Worm (Caenorhabditis elegans) whole organism, L1 larva: ENCODE results near the gene pes-10.

Experiments used
- C16A3.4 ChIP-seq: fragments of 150-350 bp; optimal IDR thresholded peaks from 2 replicates; lab custom pipeline; 2014; ENCODE audit warnings: missing biosample characterization, missing genetic modification characterization
- C34B4.2 ChIP-seq: sonication (generic microtip); optimal IDR thresholded peaks from 2 replicates; lab custom pipeline; 2017; ENCODE audit warnings: mild to moderate bottlenecking, missing genetic modification characterization, missing compliant biosample characterization
- F16B12.6 ChIP-seq: fragments of 150-350 bp; optimal IDR thresholded peaks from 2 replicates; lab custom pipeline; 2014; ENCODE audit warnings: missing biosample characterization, missing genetic modification characterization
- Y116A8C.19 ChIP-seq: sonication (generic microtip); optimal IDR thresholded peaks from 2 replicates; lab custom pipeline; 2016; ENCODE audit warnings: missing compliant biosample characterization, missing genetic modification characterization, borderline replicate concordance
- aha-1 ChIP-seq: fragments of 150-350 bp; optimal IDR thresholded peaks from 2 replicates; lab custom pipeline; 2014; ENCODE audit warnings: missing biosample characterization, missing genetic modification characterization
- aly-2 ChIP-seq: fragments of 150-350 bp; optimal IDR thresholded peaks from 2 replicates; lab custom pipeline; 2014; ENCODE audit warnings: missing biosample characterization, missing genetic modification characterization
- ceh-63 ChIP-seq: fragments of 200-800 bp; sonication (Bioruptor generic); optimal IDR thresholded peaks from 2 replicates; lab custom pipeline; 2018; ENCODE audit warnings: mild to moderate bottlenecking, missing genetic modification characterization, missing compliant biosample characterization
- ceh-8 ChIP-seq: fragments of 200-800 bp; sonication (Bioruptor generic); optimal IDR thresholded peaks from 2 replicates; lab custom pipeline; 2018; ENCODE audit warnings: mild to moderate bottlenecking, missing genetic modification characterization, moderate library complexity, missing compliant biosample characterization
- ceh-82 ChIP-seq, 3 experiments: fragments of 150-350 bp in 1 of 3; sonication (generic microtip) in 2 of 3; optimal IDR thresholded peaks; 2 replicates each; lab custom pipeline; 2014 to 2017; ENCODE audit warnings: missing biosample characterization in 3 of 3, missing genetic modification characterization in 3 of 3
- ceh-88 ChIP-seq: fragments of 200-800 bp; sonication (Bioruptor generic); IDR thresholded peaks from 2 replicates; pipeline ENCODE4 v1.3.6; 2022; ENCODE audit warnings: missing genetic modification characterization, missing compliant biosample characterization
- ces-1 ChIP-seq: fragments of 150-350 bp; optimal IDR thresholded peaks from 2 replicates; lab custom pipeline; 2014; ENCODE audit warnings: missing biosample characterization, missing genetic modification reagents, missing genetic modification characterization
- dsc-1 ChIP-seq: sonication (generic microtip); optimal IDR thresholded peaks from 2 replicates; lab custom pipeline; 2016; ENCODE audit warnings: mild to moderate bottlenecking, missing genetic modification characterization, missing compliant biosample characterization
- efl-1 ChIP-seq, 4 experiments: fragments of 150-350 bp; optimal IDR thresholded peaks in 3 of 4; peaks in 1 of 4; 1 replicate in 1 of 4; 2 replicates in 3 of 4; lab custom pipeline; 2014; ENCODE audit warnings: missing biosample characterization in 2 of 4, missing genetic modification characterization in 2 of 4, missing genetic modification reagents in 2 of 4
- efl-3 ChIP-seq: fragments of 200-800 bp; sonication (Bioruptor generic); optimal IDR thresholded peaks from 2 replicates; lab custom pipeline; 2018; ENCODE audit warnings: mild to moderate bottlenecking, missing genetic modification characterization, missing compliant biosample characterization
- egl-13 ChIP-seq: sonication (generic microtip); optimal IDR thresholded peaks from 2 replicates; lab custom pipeline; 2016; ENCODE audit warnings: missing genotype, missing genetic modification reagents, missing genetic modification characterization, missing compliant biosample characterization
- elt-2 ChIP-seq: sonication (generic microtip); optimal IDR thresholded peaks from 2 replicates; lab custom pipeline; 2016; ENCODE audit warnings: missing genetic modification characterization, mild to moderate bottlenecking, inconsistent platforms, missing compliant biosample characterization, missing genetic modification reagents
- elt-3 ChIP-seq, 6 experiments: fragments of 150-350 bp in 1 of 6; sonication (generic microtip); optimal IDR thresholded peaks; 2 replicates each; lab custom pipeline; 2017 to 2018; ENCODE audit warnings: missing biosample characterization in 6 of 6, missing genetic modification characterization in 6 of 6, inconsistent platforms in 1 of 6
- fkh-4 ChIP-seq: sonication (generic microtip); optimal IDR thresholded peaks from 2 replicates; lab custom pipeline; 2016; ENCODE audit warnings: missing compliant biosample characterization, missing genetic modification characterization, borderline replicate concordance
- fkh-8 ChIP-seq: sonication (generic microtip); optimal IDR thresholded peaks from 2 replicates; lab custom pipeline; 2016; ENCODE audit warnings: mild to moderate bottlenecking, missing genetic modification characterization, missing compliant biosample characterization
- fos-1 ChIP-seq: fragments of 150-350 bp; optimal IDR thresholded peaks from 2 replicates; lab custom pipeline; 2014; ENCODE audit warnings: missing biosample characterization, missing genetic modification characterization
- grh-1 ChIP-seq: fragments of 200-800 bp; sonication (Bioruptor generic); IDR thresholded peaks from 2 replicates; pipeline ENCODE4 v1.3.6; 2022; ENCODE audit warnings: missing genetic modification reagents, missing genetic modification characterization, missing compliant biosample characterization
- hlh-4 ChIP-seq: sonication (generic microtip); optimal IDR thresholded peaks from 2 replicates; lab custom pipeline; 2016; ENCODE audit warnings: mild to moderate bottlenecking, missing genetic modification characterization, missing compliant biosample characterization
- hpl-2 ChIP-seq: fragments of 150-350 bp; optimal IDR thresholded peaks from 2 replicates; lab custom pipeline; 2014; ENCODE audit warnings: missing biosample characterization, missing genetic modification reagents, missing genetic modification characterization
- isw-1 ChIP-seq: fragments of 200-800 bp; sonication (Bioruptor generic); IDR thresholded peaks from 2 replicates; pipeline ENCODE4 v1.3.6; 2022; ENCODE audit warnings: missing genetic modification characterization, missing compliant biosample characterization
- jun-1 ChIP-seq: fragments of 150-350 bp; optimal IDR thresholded peaks from 2 replicates; lab custom pipeline; 2014; ENCODE audit warnings: missing biosample characterization, missing genetic modification reagents, missing genetic modification characterization
- lin-14 ChIP-seq: fragments of 200-800 bp; sonication (Bioruptor generic); optimal IDR thresholded peaks from 2 replicates; lab custom pipeline; 2018; ENCODE audit warnings: mild to moderate bottlenecking, missing genetic modification characterization, moderate library complexity, missing compliant biosample characterization
- lin-15B ChIP-seq: fragments of 150-350 bp; sonication (generic microtip); optimal IDR thresholded peaks from 3 replicates; lab custom pipeline; 2014; ENCODE audit warnings: missing biosample characterization, missing genetic modification characterization
- lin-39 ChIP-seq: fragments of 150-350 bp; optimal IDR thresholded peaks from 2 replicates; lab custom pipeline; 2014; ENCODE audit warnings: missing biosample characterization, missing genetic modification reagents, missing genetic modification characterization
- lir-3 ChIP-seq: sonication (generic microtip); optimal IDR thresholded peaks from 2 replicates; lab custom pipeline; 2016; ENCODE audit warnings: mild to moderate bottlenecking, missing genetic modification characterization, moderate library complexity, missing compliant biosample characterization; ENCODE audit not compliant: poor library complexity
- mab-9 ChIP-seq: fragments of 200-800 bp; sonication (Bioruptor generic); IDR thresholded peaks from 2 replicates; pipeline ENCODE4 v1.3.6; 2022; ENCODE audit warnings: missing genetic modification reagents, missing genetic modification characterization, missing compliant biosample characterization
- mep-1 ChIP-seq: fragments of 150-350 bp; optimal IDR thresholded peaks from 2 replicates; lab custom pipeline; 2014; ENCODE audit warnings: missing biosample characterization, missing genetic modification characterization
- nhr-11 ChIP-seq: fragments of 150-350 bp; optimal IDR thresholded peaks from 2 replicates; lab custom pipeline; 2014; ENCODE audit warnings: missing biosample characterization, missing genetic modification characterization
- nhr-19 ChIP-seq: fragments of 200-800 bp; sonication (Bioruptor generic); conservative IDR thresholded peaks from 2 replicates; pipeline ENCODE4 v1.3.6; 2022; ENCODE audit warnings: missing genetic modification characterization, missing compliant biosample characterization
- nhr-28 ChIP-seq: fragments of 150-350 bp; optimal IDR thresholded peaks from 2 replicates; lab custom pipeline; 2014; ENCODE audit warnings: missing biosample characterization, missing genetic modification characterization
- nhr-47 ChIP-seq: sonication (generic microtip); optimal IDR thresholded peaks from 2 replicates; lab custom pipeline; 2016; ENCODE audit warnings: mild to moderate bottlenecking, missing genetic modification characterization, moderate library complexity, missing compliant biosample characterization
- nhr-71 ChIP-seq: sonication (generic microtip); optimal IDR thresholded peaks from 2 replicates; lab custom pipeline; 2016; ENCODE audit warnings: mild to moderate bottlenecking, missing genetic modification characterization, moderate library complexity, missing compliant biosample characterization
- nhr-76 ChIP-seq: sonication (generic microtip); optimal IDR thresholded peaks from 2 replicates; lab custom pipeline; 2017; ENCODE audit warnings: missing biosample characterization, missing genetic modification characterization
- nhr-77 ChIP-seq: fragments of 150-350 bp; optimal IDR thresholded peaks from 2 replicates; lab custom pipeline; 2014; ENCODE audit warnings: missing biosample characterization, missing genetic modification characterization
- pax-3 ChIP-seq: fragments of 200-800 bp; sonication (Bioruptor generic); optimal IDR thresholded peaks from 2 replicates; lab custom pipeline; 2018; ENCODE audit warnings: mild to moderate bottlenecking, missing genetic modification characterization, moderate library complexity, missing compliant biosample characterization
- rnt-1 ChIP-seq: sonication (generic microtip); optimal IDR thresholded peaks from 2 replicates; lab custom pipeline; 2016; ENCODE audit warnings: mild to moderate bottlenecking, missing genetic modification characterization, moderate library complexity, missing compliant biosample characterization
- skn-1 ChIP-seq: fragments of 150-350 bp; optimal IDR thresholded peaks from 2 replicates; lab custom pipeline; 2014; ENCODE audit warnings: missing biosample characterization, missing genetic modification characterization
- snpc-4 ChIP-seq: fragments of 150-350 bp; optimal IDR thresholded peaks from 2 replicates; lab custom pipeline; 2014; ENCODE audit warnings: missing biosample characterization, missing genetic modification characterization
- sptf-1 ChIP-seq: fragments of 150-350 bp; optimal IDR thresholded peaks from 2 replicates; lab custom pipeline; 2014; ENCODE audit warnings: missing biosample characterization, missing genetic modification characterization
- sup-37 ChIP-seq: fragments of 200-800 bp; sonication (Bioruptor generic); optimal IDR thresholded peaks from 2 replicates; lab custom pipeline; 2018; ENCODE audit warnings: mild to moderate bottlenecking, missing genetic modification characterization, missing compliant biosample characterization
- swsn-7 ChIP-seq: sonication (generic microtip); optimal IDR thresholded peaks from 2 replicates; lab custom pipeline; 2016; ENCODE audit warnings: missing genetic modification characterization, missing compliant biosample characterization
- tbx-2 ChIP-seq: sonication (generic microtip); optimal IDR thresholded peaks from 2 replicates; lab custom pipeline; 2016; ENCODE audit warnings: missing genetic modification characterization, missing compliant biosample characterization
- unc-30 ChIP-seq: sonication (generic microtip); optimal IDR thresholded peaks from 2 replicates; lab custom pipeline; 2017; ENCODE audit warnings: missing biosample characterization, missing genetic modification characterization
- unc-62 ChIP-seq: fragments of 150-350 bp; optimal IDR thresholded peaks from 2 replicates; lab custom pipeline; 2014; ENCODE audit warnings: missing biosample characterization, missing genetic modification reagents, missing genetic modification characterization
- unc-86 ChIP-seq: sonication (generic microtip); optimal IDR thresholded peaks from 2 replicates; lab custom pipeline; 2016; ENCODE audit warnings: missing genetic modification characterization, missing compliant biosample characterization
- vab-15 ChIP-seq: sonication (generic microtip); optimal IDR thresholded peaks from 2 replicates; lab custom pipeline; 2017; ENCODE audit warnings: missing genotype, mild to moderate bottlenecking, missing genetic modification characterization, missing compliant biosample characterization
- xbp-1 ChIP-seq: sonication (generic microtip); optimal IDR thresholded peaks from 2 replicates; lab custom pipeline; 2016; ENCODE audit warnings: missing genetic modification characterization, missing compliant biosample characterization
- zag-1 ChIP-seq: fragments of 150-350 bp; optimal IDR thresholded peaks from 2 replicates; lab custom pipeline; 2014; ENCODE audit warnings: missing biosample characterization, missing genetic modification characterization
- ztf-11 ChIP-seq, 2 experiments: sonication (generic microtip); optimal IDR thresholded peaks; 2 replicates each; lab custom pipeline; 2016 to 2017; ENCODE audit warnings: missing genetic modification characterization in 2 of 2, missing biosample characterization in 1 of 2, missing compliant biosample characterization in 1 of 2

Gene pes-10

DNA sequence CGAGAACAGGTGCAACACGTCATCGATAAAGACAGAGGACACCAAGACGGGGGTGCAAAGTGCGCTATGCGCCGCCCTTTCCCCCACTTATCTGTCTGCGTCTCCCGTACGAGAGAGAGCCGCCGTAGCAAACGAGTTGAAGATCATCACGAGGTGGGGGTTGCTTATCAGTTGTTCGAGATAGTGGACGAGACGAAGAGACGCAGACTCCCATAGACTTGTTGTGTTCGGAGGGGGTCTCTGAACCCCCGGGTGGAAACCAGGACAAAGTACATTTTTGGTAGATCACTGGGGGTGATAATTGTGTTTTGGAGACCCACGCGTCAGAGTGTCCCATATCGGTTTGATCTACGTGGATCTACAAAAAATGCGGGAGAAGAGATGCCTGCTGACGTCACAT, 48.8 kb downstream of the pes-10 start:
- TF ChIP-seq hlh-4 (tag; lab: Kevin White, UChicago) (no peak), rnt-1 (tag; lab: Kevin White, UChicago) (peak; percentile 87), xbp-1 (peak; percentile 75), ceh-63 (GFP tag; lab: Kevin White, UChicago) (no peak), lin-15B (tag; lab: Kevin White, UChicago) (no peak), lin-14 (GFP tag; lab: Kevin White, UChicago) (peak; percentile 96), pax-3 (tag; lab: Kevin White, UChicago) (peak; percentile 67), fkh-4 (tag; lab: Kevin White, UChicago) (no peak), mep-1 (tag; lab: Kevin White, UChicago) (peak; percentile 57), snpc-4 (tag; lab: Kevin White, UChicago) (peak; percentile 59), fos-1 (tag; lab: Kevin White, UChicago) (peak; percentile 14), nhr-28 (no peak), nhr-77 (tag; lab: Kevin White, UChicago) (peak; percentile 76), efl-1 (optimal IDR thresholded peaks at IDR 0.05; lab: Kevin White, UChicago) (peak; percentile 67 to 69), efl-1 (GFP tag; optimal IDR thresholded peaks at IDR 0.05 in 1 of 2; lab: Kevin White, UChicago) (peak; percentile 53 to 95), zag-1 (no peak), unc-30 (tag; lab: Kevin White, UChicago) (no peak), nhr-11 (tag; lab: Kevin White, UChicago) (peak; percentile 85), ztf-11 (tag; optimal IDR thresholded peaks at IDR 0.05; lab: Kevin White, UChicago) (no peak), lir-3 (tag; lab: Kevin White, UChicago) (no peak), jun-1 (tag; lab: Kevin White, UChicago) (peak; percentile 84), unc-86 (no peak), nhr-71 (tag; lab: Kevin White, UChicago) (peak; percentile 97), dsc-1 (peak; percentile 16), mab-9 (GFP tag; lab: Robert Waterston, UW) (no peak), nhr-76 (tag; lab: Kevin White, UChicago) (no peak), C34B4.2 (tag; lab: Kevin White, UChicago) (no peak), F16B12.6 (tag; lab: Kevin White, UChicago) (no peak), lin-39 (peak; percentile 43), tbx-2 (tag; lab: Kevin White, UChicago) (peak; percentile 85), ceh-88 (GFP tag; lab: Robert Waterston, UW) (peak; percentile 62), unc-62 (GFP tag; lab: Kevin White, UChicago) (no peak), aha-1 (tag; lab: Kevin White, UChicago) (peak; percentile 71), Y116A8C.19 (no peak), isw-1 (no peak; the same call in 1 of the 2 replicates), swsn-7 (tag; lab: Kevin White, UChicago) (peak; percentile 79), vab-15 (tag; lab: Kevin White, UChicago) (no peak), nhr-19 (GFP tag; lab: Robert Waterston, UW) (peak; percentile 94), sup-37 (GFP tag; lab: Kevin White, UChicago) (no peak), elt-3 (tag; optimal IDR thresholded peaks at IDR 0.05; lab: Kevin White, UChicago) (peak in 4 of 6 experiments; percentile 60 to 92 (median 78)), hpl-2 (GFP tag; lab: Kevin White, UChicago) (peak; percentile 13), grh-1 (GFP tag; lab: Robert Waterston, UW) (peak; percentile 99), efl-3 (no peak), ces-1 (GFP tag; lab: Kevin White, UChicago) (no peak), aly-2 (no peak), ceh-8 (GFP tag; lab: Kevin White, UChicago) (no peak), C16A3.4 (peak; percentile 53), nhr-47 (peak; percentile 87), fkh-8 (tag; lab: Kevin White, UChicago) (peak; percentile 68), skn-1 (tag; lab: Kevin White, UChicago) (peak; percentile 66), elt-2 (peak; percentile 95), egl-13 (tag; lab: Kevin White, UChicago) (peak; percentile 53), ceh-82 (tag; optimal IDR thresholded peaks at IDR 0.05; lab: Kevin White, UChicago) (peak in 2 of 3 experiments; percentile 4 to 47), sptf-1 (tag; lab: Kevin White, UChicago) (no peak)
